Worm (Caenorhabditis elegans): ENCODE measurements around the gene scl-7.

Gene scl-7

DNA sequence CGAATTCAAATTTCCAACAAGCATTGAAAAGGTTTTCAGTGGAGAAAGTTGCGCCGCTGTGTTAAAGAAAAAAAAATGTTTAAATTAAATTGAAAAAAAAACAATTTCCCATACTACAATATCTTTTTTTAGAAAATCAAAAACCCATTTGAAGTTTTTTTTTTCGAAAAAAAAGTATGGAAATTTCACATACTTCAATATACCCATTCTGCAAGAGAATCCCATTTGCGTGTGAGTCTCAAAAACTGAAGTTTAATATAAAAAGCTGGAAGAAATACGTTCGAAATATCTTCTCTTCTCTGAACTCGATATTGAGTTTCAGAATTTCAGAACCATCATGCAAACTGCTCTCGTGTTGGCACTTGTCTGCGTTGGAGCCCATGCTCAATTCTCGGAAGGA, at the start of gene scl-7:
TSS of gene scl-7 (plus strand) at position 301 of the 400 bp plus-strand sequence.
- no peak for TF ChIP-seq pax-3 (tag; optimal IDR thresholded peaks at IDR 0.05)
- no peak for TF ChIP-seq hlh-17 (GFP tag; optimal IDR thresholded peaks at IDR 0.05; ENCODE audit: borderline replicate concordance)
- no peak for TF ChIP-seq nhr-11 (tag; optimal IDR thresholded peaks at IDR 0.05)

DNA sequence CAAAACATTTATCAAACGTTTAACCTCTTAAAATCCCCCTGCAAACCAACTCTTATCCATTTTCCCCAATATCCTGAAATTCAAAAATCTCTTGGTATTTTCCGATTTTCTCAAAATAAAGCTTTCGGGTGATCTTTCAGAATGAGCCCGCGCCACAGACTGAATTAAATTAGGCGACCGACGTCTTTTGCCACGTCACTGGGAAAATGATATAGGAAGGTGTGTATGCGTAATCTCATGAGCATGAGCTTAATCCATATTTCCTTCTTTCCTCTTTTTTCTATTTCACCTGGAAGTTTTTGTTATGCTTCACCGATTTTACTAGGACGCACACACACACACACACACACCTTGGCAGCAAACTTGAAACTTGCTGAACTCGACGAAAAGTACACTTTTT, 49.2 kb upstream of the scl-7 start:
- TF ChIP-seq ztf-11 (tag; optimal IDR thresholded peaks at IDR 0.05), result no peak
- TF ChIP-seq nhr-85 (tag), result no peak
- TF ChIP-seq nhr-71 (tag; optimal IDR thresholded peaks at IDR 0.05), result peak; percentile 6
- no peak for TF ChIP-seq unc-62 (GFP tag; optimal IDR thresholded peaks at IDR 0.05)
- peak; percentile 75 for TF ChIP-seq fkh-8 (tag; optimal IDR thresholded peaks at IDR 0.05)
- peak; percentile 74 for TF ChIP-seq dsc-1 (tag; optimal IDR thresholded peaks at IDR 0.05)
- peak; percentile 40 for TF ChIP-seq nhr-47 (tag; optimal IDR thresholded peaks at IDR 0.05)
- TF ChIP-seq hlh-4 (tag; optimal IDR thresholded peaks at IDR 0.05), result no peak
- TF ChIP-seq tlp-1 (tag; optimal IDR thresholded peaks at IDR 0.05), result no peak
- peak; percentile 25 for TF ChIP-seq pax-3 (tag; optimal IDR thresholded peaks at IDR 0.05)
- peak; percentile 29 for TF ChIP-seq egl-13 (tag; optimal IDR thresholded peaks at IDR 0.05)

DNA sequence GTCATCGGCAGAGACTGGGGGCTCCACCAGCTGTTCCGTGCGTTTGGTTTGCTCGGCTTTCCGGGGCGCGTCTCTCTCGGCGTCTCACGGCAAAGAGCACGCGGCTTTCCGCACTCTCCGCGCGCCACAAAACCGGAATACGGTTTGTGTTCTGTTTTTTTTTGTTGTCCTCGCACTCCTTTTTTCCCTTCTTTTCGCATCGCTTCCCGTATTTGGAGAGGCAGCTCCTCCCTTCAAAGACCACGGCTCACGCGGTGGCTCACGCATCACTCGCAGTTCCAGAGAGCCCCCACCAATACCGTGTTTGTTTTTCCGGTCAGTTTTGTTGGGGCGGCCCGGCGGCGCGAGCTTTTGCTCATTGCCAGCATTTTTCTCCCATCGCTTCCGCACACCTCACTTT, 47.4 kb upstream of the scl-7 start:
- TF ChIP-seq ama-1 (optimal IDR thresholded peaks at IDR 0.05) (no peak), blmp-1 (tag; optimal IDR thresholded peaks at IDR 0.05) (no peak), elt-2 (tag; optimal IDR thresholded peaks at IDR 0.05) (no peak), unc-86 (tag; optimal IDR thresholded peaks at IDR 0.05) (no peak), egl-27 (tag; optimal IDR thresholded peaks at IDR 0.05) (no peak)

DNA sequence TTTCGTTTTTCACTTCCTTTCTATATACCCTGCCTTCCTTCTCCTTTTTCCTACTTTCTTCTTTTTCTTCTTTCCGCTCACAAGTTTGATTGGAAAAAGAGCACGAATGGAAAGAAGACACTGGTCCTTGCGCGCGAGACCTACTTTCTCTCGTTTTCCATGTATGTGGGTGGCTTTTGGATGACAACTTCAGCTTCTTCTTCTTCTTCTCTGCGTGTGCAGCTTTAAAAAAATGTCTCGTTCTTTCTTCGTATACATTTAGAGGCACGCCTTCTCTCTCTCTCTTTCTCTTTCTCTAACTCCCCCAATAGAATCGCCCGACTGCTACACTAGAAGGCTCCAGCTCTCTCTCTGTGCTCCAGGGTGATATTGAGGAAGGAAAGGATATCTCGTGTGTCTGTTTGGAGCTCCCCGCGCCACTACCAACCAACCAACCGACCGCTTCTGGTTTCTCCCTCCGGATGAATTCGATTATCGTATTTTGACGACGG, 44.3 kb upstream of the scl-7 start:
- TF ChIP-seq tbx-2 (tag; optimal IDR thresholded peaks at IDR 0.05) (peak; percentile 56), nhr-77 (tag; optimal IDR thresholded peaks at IDR 0.05) (no peak), xbp-1 (tag; optimal IDR thresholded peaks at IDR 0.05) (peak; percentile 13), egl-13 (tag; optimal IDR thresholded peaks at IDR 0.05) (peak; percentile 12), snpc-4 (tag; optimal IDR thresholded peaks at IDR 0.05) (no peak), egl-27 (tag; optimal IDR thresholded peaks at IDR 0.05) (no peak), ceh-82 (tag; optimal IDR thresholded peaks at IDR 0.05) (peak in 2 of 3 experiments; percentile 8 to 46), lsy-2 (tag; optimal IDR thresholded peaks at IDR 0.05) (peak in 1 of 2 experiments; percentile 48), elt-2 (tag; optimal IDR thresholded peaks at IDR 0.05) (no peak), fkh-10 (GFP tag; optimal IDR thresholded peaks at IDR 0.05) (peak; percentile 69), isw-1 (GFP tag; IDR thresholded peaks at IDR 0.05) (0 out of 2 replicates have a peak, but pooled peaks have one; percentile 9), aha-1 (tag; optimal IDR thresholded peaks at IDR 0.05) (no peak), efl-1 (optimal IDR thresholded peaks at IDR 0.05) (peak; percentile 15 to 18), efl-1 (GFP tag; optimal IDR thresholded peaks at IDR 0.05 in 1 of 2) (peak in 1 of 2 experiments; percentile 86), ceh-63 (GFP tag; optimal IDR thresholded peaks at IDR 0.05) (no peak), lin-13 (GFP tag; optimal IDR thresholded peaks at IDR 0.05) (peak; percentile 10), lin-35 (GFP tag; optimal IDR thresholded peaks at IDR 0.05) (peak in 1 of 2 experiments; percentile 28), snu-23 (GFP tag; optimal IDR thresholded peaks at IDR 0.05) (peak; percentile 21), dpl-1 (GFP tag; optimal IDR thresholded peaks at IDR 0.05) (peak in 1 of 3 experiments; percentile 24), unc-130 (tag; optimal IDR thresholded peaks at IDR 0.05) (no peak), tlp-1 (tag; optimal IDR thresholded peaks at IDR 0.05) (no peak), ztf-4 (tag; optimal IDR thresholded peaks at IDR 0.05) (no peak), nhr-71 (tag; optimal IDR thresholded peaks at IDR 0.05) (peak; percentile 60), dsc-1 (tag; optimal IDR thresholded peaks at IDR 0.05) (no peak), blmp-1 (tag; optimal IDR thresholded peaks at IDR 0.05) (no peak), lin-14 (GFP tag; optimal IDR thresholded peaks at IDR 0.05) (peak; percentile 90), nhr-47 (tag; optimal IDR thresholded peaks at IDR 0.05) (peak; percentile 55), lin-39 (tag; optimal IDR thresholded peaks at IDR 0.05) (no peak), ceh-90 (tag; optimal IDR thresholded peaks at IDR 0.05) (no peak), irx-1 (tag; optimal IDR thresholded peaks at IDR 0.05) (no peak), unc-62 (GFP tag; optimal IDR thresholded peaks at IDR 0.05) (no peak), sox-4 (tag; optimal IDR thresholded peaks at IDR 0.05) (no peak), fkh-8 (tag; optimal IDR thresholded peaks at IDR 0.05) (peak; percentile 85), ama-1 (optimal IDR thresholded peaks at IDR 0.05) (no peak), swsn-7 (tag; optimal IDR thresholded peaks at IDR 0.05) (peak; percentile 44), hpl-2 (GFP tag; optimal IDR thresholded peaks at IDR 0.05) (no peak), ceh-8 (GFP tag; optimal IDR thresholded peaks at IDR 0.05) (no peak), unc-86 (tag; optimal IDR thresholded peaks at IDR 0.05) (peak; percentile 41)

Measured in whole organism, L1 larva.